Worm (Caenorhabditis elegans): Measurements from ENCODE around the gene clik-2.

- TF ChIP-seq lin-13 (tag; optimal IDR thresholded peaks at IDR 0.05) (no peak), nhr-28 (tag; optimal IDR thresholded peaks at IDR 0.05) (no peak), pha-4 (tag; optimal IDR thresholded peaks at IDR 0.05) (no peak), blmp-1 (tag; optimal IDR thresholded peaks at IDR 0.05) (no peak), ztf-11 (tag; optimal IDR thresholded peaks at IDR 0.05) (no peak), nhr-76 (tag; optimal IDR thresholded peaks at IDR 0.05) (no peak), unc-62 (GFP tag; optimal IDR thresholded peaks at IDR 0.05) (no peak), ces-1 (GFP tag; optimal IDR thresholded peaks at IDR 0.05) (no peak)
Observed at ce11 chrX:7656875-7657274, 32.1 kb downstream of the clik-2 start, which contains the start of gene F27D9.12.
